Worm (Caenorhabditis elegans) whole organism, L1 larva: Measurements from ENCODE around the gene pyr-1.
A peak's percentile ranks its signal among the peaks of the same experiment; 100 is the strongest.

ENCODE experiments used
- C04F5.9 ChIP-seq: sonication (generic microtip); optimal IDR thresholded peaks from 2 replicates; lab custom pipeline; 2016; ENCODE audit warnings: missing genetic modification characterization, missing compliant biosample characterization
- C16A3.4 ChIP-seq: fragments of 150-350 bp; optimal IDR thresholded peaks from 2 replicates; lab custom pipeline; 2014; ENCODE audit warnings: missing biosample characterization, missing genetic modification characterization
- F16B12.6 ChIP-seq: fragments of 150-350 bp; optimal IDR thresholded peaks from 2 replicates; lab custom pipeline; 2014; ENCODE audit warnings: missing biosample characterization, missing genetic modification characterization
- Y116A8C.19 ChIP-seq: sonication (generic microtip); optimal IDR thresholded peaks from 2 replicates; lab custom pipeline; 2016; ENCODE audit warnings: missing compliant biosample characterization, missing genetic modification characterization, borderline replicate concordance
- ceh-82 ChIP-seq, 3 experiments: fragments of 150-350 bp in 1 of 3; sonication (generic microtip) in 2 of 3; optimal IDR thresholded peaks; 2 replicates each; lab custom pipeline; 2014 to 2017; ENCODE audit warnings: missing biosample characterization in 3 of 3, missing genetic modification characterization in 3 of 3
- ceh-88 ChIP-seq: fragments of 200-800 bp; sonication (Bioruptor generic); IDR thresholded peaks from 2 replicates; pipeline ENCODE4 v1.3.6; 2022; ENCODE audit warnings: missing genetic modification characterization, missing compliant biosample characterization
- dpl-1 ChIP-seq, 3 experiments: fragments of 150-350 bp in 2 of 3; sonication (generic microtip) in 1 of 3; optimal IDR thresholded peaks; 2 replicates each; lab custom pipeline; 2014 to 2017; ENCODE audit warnings: missing biosample characterization in 3 of 3, missing genetic modification characterization in 3 of 3, missing genetic modification reagents in 3 of 3
- dsc-1 ChIP-seq: sonication (generic microtip); optimal IDR thresholded peaks from 2 replicates; lab custom pipeline; 2016; ENCODE audit warnings: mild to moderate bottlenecking, missing genetic modification characterization, missing compliant biosample characterization
- efl-1 ChIP-seq, 4 experiments: fragments of 150-350 bp; optimal IDR thresholded peaks in 3 of 4; peaks in 1 of 4; 1 replicate in 1 of 4; 2 replicates in 3 of 4; lab custom pipeline; 2014; ENCODE audit warnings: missing biosample characterization in 2 of 4, missing genetic modification characterization in 2 of 4, missing genetic modification reagents in 2 of 4
- egl-13 ChIP-seq: sonication (generic microtip); optimal IDR thresholded peaks from 2 replicates; lab custom pipeline; 2016; ENCODE audit warnings: missing genotype, missing genetic modification reagents, missing genetic modification characterization, missing compliant biosample characterization
- elt-2 ChIP-seq: sonication (generic microtip); optimal IDR thresholded peaks from 2 replicates; lab custom pipeline; 2016; ENCODE audit warnings: missing genetic modification characterization, mild to moderate bottlenecking, inconsistent platforms, missing compliant biosample characterization, missing genetic modification reagents
- elt-3 ChIP-seq, 6 experiments: fragments of 150-350 bp in 1 of 6; sonication (generic microtip); optimal IDR thresholded peaks; 2 replicates each; lab custom pipeline; 2017 to 2018; ENCODE audit warnings: missing biosample characterization in 6 of 6, missing genetic modification characterization in 6 of 6, inconsistent platforms in 1 of 6
- fkh-4 ChIP-seq: sonication (generic microtip); optimal IDR thresholded peaks from 2 replicates; lab custom pipeline; 2016; ENCODE audit warnings: missing compliant biosample characterization, missing genetic modification characterization, borderline replicate concordance
- fkh-8 ChIP-seq: sonication (generic microtip); optimal IDR thresholded peaks from 2 replicates; lab custom pipeline; 2016; ENCODE audit warnings: mild to moderate bottlenecking, missing genetic modification characterization, missing compliant biosample characterization
- irx-1 ChIP-seq: sonication (generic microtip); optimal IDR thresholded peaks from 2 replicates; lab custom pipeline; 2016; ENCODE audit warnings: missing genetic modification characterization, missing compliant biosample characterization
- isw-1 ChIP-seq: fragments of 200-800 bp; sonication (Bioruptor generic); IDR thresholded peaks from 2 replicates; pipeline ENCODE4 v1.3.6; 2022; ENCODE audit warnings: missing genetic modification characterization, missing compliant biosample characterization
- lin-13 ChIP-seq: fragments of 150-350 bp; optimal IDR thresholded peaks from 2 replicates; lab custom pipeline; 2014; ENCODE audit warnings: missing biosample characterization, missing genetic modification reagents, missing genetic modification characterization
- lin-14 ChIP-seq: fragments of 200-800 bp; sonication (Bioruptor generic); optimal IDR thresholded peaks from 2 replicates; lab custom pipeline; 2018; ENCODE audit warnings: mild to moderate bottlenecking, missing genetic modification characterization, moderate library complexity, missing compliant biosample characterization
- lin-15B ChIP-seq: fragments of 150-350 bp; sonication (generic microtip); optimal IDR thresholded peaks from 3 replicates; lab custom pipeline; 2014; ENCODE audit warnings: missing biosample characterization, missing genetic modification characterization
- lin-35 ChIP-seq, 2 experiments: fragments of 150-350 bp; optimal IDR thresholded peaks; 2 replicates each; lab custom pipeline; 2014; ENCODE audit warnings: missing biosample characterization in 2 of 2, missing genetic modification characterization in 2 of 2, missing genetic modification reagents in 2 of 2
- lin-39 ChIP-seq: fragments of 150-350 bp; optimal IDR thresholded peaks from 2 replicates; lab custom pipeline; 2014; ENCODE audit warnings: missing biosample characterization, missing genetic modification reagents, missing genetic modification characterization
- lir-3 ChIP-seq: sonication (generic microtip); optimal IDR thresholded peaks from 2 replicates; lab custom pipeline; 2016; ENCODE audit warnings: mild to moderate bottlenecking, missing genetic modification characterization, moderate library complexity, missing compliant biosample characterization; ENCODE audit not compliant: poor library complexity
- lsy-2 ChIP-seq, 2 experiments: fragments of 150-350 bp; optimal IDR thresholded peaks; 2 replicates each; lab custom pipeline; 2014; ENCODE audit warnings: missing biosample characterization in 2 of 2, missing genetic modification characterization in 2 of 2
- mep-1 ChIP-seq: fragments of 150-350 bp; optimal IDR thresholded peaks from 2 replicates; lab custom pipeline; 2014; ENCODE audit warnings: missing biosample characterization, missing genetic modification characterization
- nhr-19 ChIP-seq: fragments of 200-800 bp; sonication (Bioruptor generic); conservative IDR thresholded peaks from 2 replicates; pipeline ENCODE4 v1.3.6; 2022; ENCODE audit warnings: missing genetic modification characterization, missing compliant biosample characterization
- nhr-20 ChIP-seq: sonication (generic microtip); optimal IDR thresholded peaks from 2 replicates; lab custom pipeline; 2016; ENCODE audit warnings: mild to moderate bottlenecking, missing genetic modification characterization, missing compliant biosample characterization
- nhr-237 ChIP-seq: fragments of 150-350 bp; optimal IDR thresholded peaks from 2 replicates; lab custom pipeline; 2014; ENCODE audit warnings: missing biosample characterization, missing genetic modification characterization
- nhr-71 ChIP-seq: sonication (generic microtip); optimal IDR thresholded peaks from 2 replicates; lab custom pipeline; 2016; ENCODE audit warnings: mild to moderate bottlenecking, missing genetic modification characterization, moderate library complexity, missing compliant biosample characterization
- nhr-76 ChIP-seq: sonication (generic microtip); optimal IDR thresholded peaks from 2 replicates; lab custom pipeline; 2017; ENCODE audit warnings: missing biosample characterization, missing genetic modification characterization
- nhr-84 ChIP-seq: sonication (generic microtip); optimal IDR thresholded peaks from 2 replicates; lab custom pipeline; 2017; ENCODE audit warnings: missing biosample characterization, missing genetic modification characterization
- nhr-85 ChIP-seq: sonication (generic microtip); peaks from one replicate; lab custom pipeline; 2016; ENCODE audit warnings: missing genetic modification characterization, inconsistent platforms, missing compliant biosample characterization
- nhr-90 ChIP-seq: sonication (generic microtip); optimal IDR thresholded peaks from 2 replicates; lab custom pipeline; 2016; ENCODE audit warnings: mild to moderate bottlenecking, missing genetic modification characterization, missing compliant biosample characterization; ENCODE audit not compliant: poor library complexity
- pag-3 ChIP-seq: sonication (generic microtip); optimal IDR thresholded peaks from 2 replicates; lab custom pipeline; 2017; ENCODE audit warnings: missing genetic modification characterization, mild to moderate bottlenecking, missing compliant biosample characterization, antibody characterized with exemption, borderline replicate concordance; ENCODE audit not compliant: insufficient read depth
- rnt-1 ChIP-seq: sonication (generic microtip); optimal IDR thresholded peaks from 2 replicates; lab custom pipeline; 2016; ENCODE audit warnings: mild to moderate bottlenecking, missing genetic modification characterization, moderate library complexity, missing compliant biosample characterization
- skn-1 ChIP-seq: fragments of 150-350 bp; optimal IDR thresholded peaks from 2 replicates; lab custom pipeline; 2014; ENCODE audit warnings: missing biosample characterization, missing genetic modification characterization
- snu-23 ChIP-seq: sonication (generic microtip); optimal IDR thresholded peaks from 2 replicates; lab custom pipeline; 2016; ENCODE audit warnings: missing genetic modification characterization, missing compliant biosample characterization
- sox-4 ChIP-seq: sonication (generic microtip); optimal IDR thresholded peaks from 2 replicates; lab custom pipeline; 2016; ENCODE audit warnings: missing genetic modification characterization, missing compliant biosample characterization
- swsn-7 ChIP-seq: sonication (generic microtip); optimal IDR thresholded peaks from 2 replicates; lab custom pipeline; 2016; ENCODE audit warnings: missing genetic modification characterization, missing compliant biosample characterization
- tlp-1 ChIP-seq: fragments of 150-350 bp; optimal IDR thresholded peaks from 2 replicates; lab custom pipeline; 2014; ENCODE audit warnings: missing biosample characterization, missing genetic modification characterization
- unc-130 ChIP-seq: fragments of 150-350 bp; optimal IDR thresholded peaks from 2 replicates; lab custom pipeline; 2017; ENCODE audit warnings: missing biosample characterization, missing genetic modification characterization, inconsistent platforms
- unc-30 ChIP-seq: sonication (generic microtip); optimal IDR thresholded peaks from 2 replicates; lab custom pipeline; 2017; ENCODE audit warnings: missing biosample characterization, missing genetic modification characterization
- unc-62 ChIP-seq: fragments of 150-350 bp; optimal IDR thresholded peaks from 2 replicates; lab custom pipeline; 2014; ENCODE audit warnings: missing biosample characterization, missing genetic modification reagents, missing genetic modification characterization
- unc-86 ChIP-seq: sonication (generic microtip); optimal IDR thresholded peaks from 2 replicates; lab custom pipeline; 2016; ENCODE audit warnings: missing genetic modification characterization, missing compliant biosample characterization
- vab-15 ChIP-seq: sonication (generic microtip); optimal IDR thresholded peaks from 2 replicates; lab custom pipeline; 2017; ENCODE audit warnings: missing genotype, mild to moderate bottlenecking, missing genetic modification characterization, missing compliant biosample characterization
- xbp-1 ChIP-seq: sonication (generic microtip); optimal IDR thresholded peaks from 2 replicates; lab custom pipeline; 2016; ENCODE audit warnings: missing genetic modification characterization, missing compliant biosample characterization
- ztf-11 ChIP-seq, 2 experiments: sonication (generic microtip); optimal IDR thresholded peaks; 2 replicates each; lab custom pipeline; 2016 to 2017; ENCODE audit warnings: missing genetic modification characterization in 2 of 2, missing biosample characterization in 1 of 2, missing compliant biosample characterization in 1 of 2
- ztf-4 ChIP-seq: fragments of 150-350 bp; optimal IDR thresholded peaks from 2 replicates; lab custom pipeline; 2014; ENCODE audit warnings: missing biosample characterization, missing genetic modification characterization

Gene pyr-1

ce11 chrII:8675369-8675768 is 24.5 kb downstream of the pyr-1 start (continued):
- no peak for TF ChIP-seq nhr-237 (tag; lab: Kevin White, UChicago)
- no peak for TF ChIP-seq fkh-4
- no peak for TF ChIP-seq Y116A8C.19 (tag; lab: Kevin White, UChicago)
- TF ChIP-seq skn-1 (tag; lab: Kevin White, UChicago) = peak; percentile 59

- TF ChIP-seq pag-3 (tag; lab: Kevin White, UChicago) (no peak), lin-14 (GFP tag; lab: Kevin White, UChicago) (peak; percentile 6), elt-2 (peak; percentile 55), tlp-1 (tag; lab: Kevin White, UChicago) (peak; percentile 19)
These were observed 28.9 kb downstream of the pyr-1 start for ce11 chrII:8679799-8680198.

- peak; percentile 17 for TF ChIP-seq nhr-90 (tag; lab: Kevin White, UChicago)
- peak; percentile 69 for TF ChIP-seq snu-23 (GFP tag; lab: Kevin White, UChicago)
- TF ChIP-seq ceh-88 (GFP tag; lab: Robert Waterston, UW) = peak; percentile 15; the same call in 1 of the 2 replicates
- TF ChIP-seq unc-62 = no peak
- TF ChIP-seq nhr-84 = no peak
- TF ChIP-seq nhr-85 (tag; lab: Kevin White, UChicago) = peak; percentile 71
- no peak for TF ChIP-seq skn-1 (tag; lab: Kevin White, UChicago)
- peak; percentile 5 for TF ChIP-seq lin-13 (GFP tag; lab: Kevin White, UChicago)
- TF ChIP-seq isw-1 (GFP tag; lab: Robert Waterston, UW) = peak; percentile 37
- TF ChIP-seq elt-3 (tag; optimal IDR thresholded peaks at IDR 0.05; lab: Kevin White, UChicago) = no peak
- peak; percentile 1 to 52 for TF ChIP-seq lin-35 (GFP tag; optimal IDR thresholded peaks at IDR 0.05; lab: Kevin White, UChicago)
- TF ChIP-seq ceh-82 (tag; optimal IDR thresholded peaks at IDR 0.05; lab: Kevin White, UChicago) = peak; percentile 39 to 57 (median 44)
- TF ChIP-seq sox-4 = no peak
- no peak for TF ChIP-seq nhr-76
- TF ChIP-seq rnt-1 (tag; lab: Kevin White, UChicago) = peak; percentile 74
- peak; percentile 56 for TF ChIP-seq nhr-20 (tag; lab: Kevin White, UChicago)
- peak; percentile 33 to 58 (median 50) for TF ChIP-seq dpl-1 (GFP tag; optimal IDR thresholded peaks at IDR 0.05; lab: Kevin White, UChicago)
- TF ChIP-seq nhr-19 (GFP tag; lab: Robert Waterston, UW) = peak; percentile 21; the same call in 1 of the 2 replicates
- TF ChIP-seq C16A3.4 = peak; percentile 53
- peak; percentile 90 for TF ChIP-seq F16B12.6 (tag; lab: Kevin White, UChicago)
- peak; percentile 21 for TF ChIP-seq egl-13 (tag; lab: Kevin White, UChicago)
- TF ChIP-seq lin-39 (tag; lab: Kevin White, UChicago) = peak; percentile 18
- TF ChIP-seq C04F5.9 (tag; lab: Kevin White, UChicago) = peak; percentile 4
- peak; percentile 63 for TF ChIP-seq unc-130 (tag; lab: Kevin White, UChicago)
- peak; percentile 72 for TF ChIP-seq lin-14 (GFP tag; lab: Kevin White, UChicago)
- peak; percentile 69 to 79 for TF ChIP-seq lsy-2 (tag; optimal IDR thresholded peaks at IDR 0.05; lab: Kevin White, UChicago)
- peak; percentile 50 for TF ChIP-seq unc-86 (tag; lab: Kevin White, UChicago)
- TF ChIP-seq mep-1 (tag; lab: Kevin White, UChicago) = peak; percentile 76
- TF ChIP-seq lin-15B (tag; lab: Kevin White, UChicago) = peak; percentile 29
- TF ChIP-seq fkh-8 (tag; lab: Kevin White, UChicago) = peak; percentile 42
- TF ChIP-seq nhr-71 (tag; lab: Kevin White, UChicago) = peak; percentile 76
- TF ChIP-seq vab-15 = no peak
- TF ChIP-seq irx-1 (tag; lab: Kevin White, UChicago) = peak; percentile 1
- no peak for TF ChIP-seq ztf-4 (tag; lab: Kevin White, UChicago)
- peak in 1 of 2 experiments; percentile 24 for TF ChIP-seq ztf-11 (tag; optimal IDR thresholded peaks at IDR 0.05; lab: Kevin White, UChicago)
- peak; percentile 67 for TF ChIP-seq swsn-7 (tag; lab: Kevin White, UChicago)
- no peak for TF ChIP-seq unc-30 (tag; lab: Kevin White, UChicago)
- peak; percentile 41 to 66 for TF ChIP-seq efl-1 (optimal IDR thresholded peaks at IDR 0.05; lab: Kevin White, UChicago)
- peak; percentile 59 to 77 for TF ChIP-seq efl-1 (GFP tag; optimal IDR thresholded peaks at IDR 0.05 in 1 of 2; lab: Kevin White, UChicago)
- TF ChIP-seq lir-3 (tag; lab: Kevin White, UChicago) = no peak
- TF ChIP-seq xbp-1 (tag; lab: Kevin White, UChicago) = peak; percentile 46
- peak; percentile 67 for TF ChIP-seq dsc-1 (tag; lab: Kevin White, UChicago)
- TF ChIP-seq Y116A8C.19 (tag; lab: Kevin White, UChicago) = no peak
- TF ChIP-seq, all 84 proteins: peak for 31
These were observed 33.0 kb downstream of the pyr-1 start for ce11 chrII:8683933-8684332.
